Fruit fly (Drosophila melanogaster) Kc167 (cell line): ENCODE data around the gene Mipp2.

Experiments
- Myc ChIP-seq: fragments of >200 bp; optimal IDR thresholded peaks from 2 replicates; lab custom pipeline; 2017; ENCODE audit warnings: missing external identifiers
- Sin3A ChIP-seq: fragments of >200 bp; optimal IDR thresholded peaks from 2 replicates; lab custom pipeline; 2018; ENCODE audit warnings: missing external identifiers
- h ChIP-seq: fragments of >200 bp; optimal IDR thresholded peaks from 3 replicates; lab custom pipeline; 2018; ENCODE audit warnings: missing external identifiers
- insv ChIP-seq: fragments of >200 bp; optimal IDR thresholded peaks from 3 replicates; lab custom pipeline; 2018; ENCODE audit warnings: missing external identifiers
- psq ChIP-seq: fragments of >200 bp; optimal IDR thresholded peaks from 2 replicates; lab custom pipeline; 2017; ENCODE audit warnings: missing external identifiers

DNA sequence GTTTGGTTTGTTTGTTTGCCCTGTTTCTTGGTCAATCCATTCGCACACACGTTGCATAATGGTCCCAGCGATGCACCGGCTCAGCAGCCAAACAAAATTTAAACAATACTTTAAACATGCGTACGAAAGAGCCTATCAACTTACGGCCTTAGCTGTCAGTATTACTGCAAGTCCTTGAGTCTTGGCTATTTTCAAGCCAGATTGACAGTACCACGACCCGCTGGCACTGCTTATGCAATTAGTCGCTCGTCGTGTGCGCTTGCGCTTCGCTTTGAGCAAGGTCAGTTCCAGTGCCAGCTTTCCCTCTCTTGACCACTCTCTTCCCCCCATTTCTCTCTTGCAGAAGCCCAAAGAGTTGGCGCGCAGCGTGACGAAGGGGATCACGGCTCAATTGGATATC is 22.6 kb downstream of the Mipp2 start:
- no peak for TF ChIP-seq Myc (lab: Kevin White, UChicago)
- TF ChIP-seq insv (lab: Kevin White, UChicago) = no peak
- no peak for TF ChIP-seq h (lab: Kevin White, UChicago)
- no peak for TF ChIP-seq psq (lab: Kevin White, UChicago)
- no peak for TF ChIP-seq Sin3A (lab: Kevin White, UChicago)
